Fruit fly (Drosophila melanogaster): ENCODE data around the gene RpS9.

The RpS9 gene

dm6 chr3L:9503552-9504317 lies 7.6 kb downstream of the RpS9 start (continued):
- TF ChIP-seq Gug (GFP tag; IDR thresholded peaks at IDR 0.05) (0 out of 2 replicates have a peak, but pooled peaks have one; percentile 49), Hr38 (GFP tag; optimal IDR thresholded peaks at IDR 0.05) (no peak), CG7368 (GFP tag; optimal IDR thresholded peaks at IDR 0.05) (peak; percentile 6), Hr39 (GFP tag; optimal IDR thresholded peaks at IDR 0.05) (no peak), Lpt (GFP tag; optimal IDR thresholded peaks at IDR 0.05) (peak; percentile 46), ss (GFP tag; optimal IDR thresholded peaks at IDR 0.05) (no peak), cyc (GFP tag; optimal IDR thresholded peaks at IDR 0.05) (peak; percentile 26), spab (GFP tag; optimal IDR thresholded peaks at IDR 0.05) (peak; percentile 23), Eip75B (GFP tag; optimal IDR thresholded peaks at IDR 0.05) (peak; percentile 4), Sox15 (GFP tag; optimal IDR thresholded peaks at IDR 0.05) (no peak), fd59A (GFP tag; optimal IDR thresholded peaks at IDR 0.05) (no peak), lz (GFP tag; optimal IDR thresholded peaks at IDR 0.05) (no peak), CG34406 (GFP tag; optimal IDR thresholded peaks at IDR 0.05) (no peak), net (GFP tag; optimal IDR thresholded peaks at IDR 0.05) (peak; percentile 23), dsx (GFP tag; optimal IDR thresholded peaks at IDR 0.05; ENCODE audit: poor library complexity, severe bottlenecking) (peak; percentile 6), CG8319 (GFP tag; optimal IDR thresholded peaks at IDR 0.05) (no peak), vri (GFP tag; optimal IDR thresholded peaks at IDR 0.05) (no peak), CG6163 (GFP tag; IDR thresholded peaks at IDR 0.05) (no peak; the same call in 2 of the 3 replicates), OdsH (GFP tag; optimal IDR thresholded peaks at IDR 0.05) (no peak), CG11294 (GFP tag; IDR thresholded peaks at IDR 0.05) (no peak), Smox (GFP tag; optimal IDR thresholded peaks at IDR 0.05) (no peak), Blimp-1 (GFP tag; optimal IDR thresholded peaks at IDR 0.05) (no peak), fkh (GFP tag; optimal IDR thresholded peaks at IDR 0.05) (peak; percentile 10), CG6808 (GFP tag; optimal IDR thresholded peaks at IDR 0.05) (peak; percentile 13), CG4318 (GFP tag; optimal IDR thresholded peaks at IDR 0.05) (no peak), CG1621 (tag; optimal IDR thresholded peaks at IDR 0.05) (no peak), dac (GFP tag; optimal IDR thresholded peaks at IDR 0.05) (no peak), eg (GFP tag; IDR thresholded peaks at IDR 0.05) (0 out of 3 replicates have a peak, but pooled peaks have one; percentile 39), CG10669 (GFP tag; optimal IDR thresholded peaks at IDR 0.05) (peak; percentile 43), CG16779 (tag; optimal IDR thresholded peaks at IDR 0.05) (no peak), CG8119 (GFP tag; IDR thresholded peaks at IDR 0.05) (0 out of 3 replicates have a peak, but pooled peaks have one; percentile 22), Sox102F (GFP tag; optimal IDR thresholded peaks at IDR 0.05) (no peak)

- TF ChIP-seq Gug (GFP tag; IDR thresholded peaks at IDR 0.05) (no peak), OdsH (GFP tag; optimal IDR thresholded peaks at IDR 0.05) (no peak), Sox14 (GFP tag; optimal IDR thresholded peaks at IDR 0.05) (no peak), vri (GFP tag; optimal IDR thresholded peaks at IDR 0.05) (peak; percentile 39), pdm3 (GFP tag; optimal IDR thresholded peaks at IDR 0.05) (no peak)
Measured at dm6 chr3L:9502856-9503255, 8.5 kb downstream of the RpS9 start.

dm6 chr3L:9502294-9502693 lies 9.0 kb downstream of the RpS9 start:
- TF ChIP-seq salr (GFP tag; optimal IDR thresholded peaks at IDR 0.05) (no peak), CG4318 (GFP tag; optimal IDR thresholded peaks at IDR 0.05) (no peak), Gug (GFP tag; IDR thresholded peaks at IDR 0.05) (no peak), esn (GFP tag; optimal IDR thresholded peaks at IDR 0.05) (no peak), fkh (GFP tag; optimal IDR thresholded peaks at IDR 0.05) (peak; percentile 39), Eip93F (GFP tag; optimal IDR thresholded peaks at IDR 0.05) (no peak)
